Fruit fly (Drosophila melanogaster) whole organism, embryonic: ENCODE measurements around the gene CG32137.
A peak's percentile ranks its signal among the peaks of the same experiment; 100 is the strongest.

ENCODE experiments used
- Aef1 ChIP-seq: fragments of 200-800 bp; sonication (Bioruptor generic); IDR thresholded peaks from 3 replicates; pipeline ENCODE4 v1.3.6; 2022; ENCODE audit warnings: missing biosample characterization, missing genetic modification characterization
- Atf6 ChIP-seq: fragments of 200-800 bp; sonication (Bioruptor generic); IDR thresholded peaks from 2 replicates; pipeline ENCODE4 v1.3.6; 2022; ENCODE audit warnings: missing biosample characterization, missing genetic modification characterization
- Bgb ChIP-seq: fragments of 200-800 bp; sonication (Bioruptor generic); IDR thresholded peaks from 2 replicates; pipeline ENCODE4 v1.3.6; 2022; ENCODE audit warnings: missing biosample characterization, missing genetic modification characterization; ENCODE audit not compliant: partially characterized antibody
- CG10543 ChIP-seq: fragments of 200-800 bp; sonication (Bioruptor generic); optimal IDR thresholded peaks from 3 replicates; lab custom pipeline; 2017; ENCODE audit warnings: missing biosample characterization, mild to moderate bottlenecking, missing genetic modification characterization, moderate library complexity
- CG11085 ChIP-seq: fragments of 200-800 bp; sonication (Bioruptor generic); IDR thresholded peaks from 2 replicates; pipeline ENCODE4 v1.3.6; 2022; ENCODE audit warnings: missing biosample characterization, missing genetic modification characterization
- CG12391 ChIP-seq: fragments of 200-800 bp; sonication (Bioruptor generic); optimal IDR thresholded peaks from 3 replicates; lab custom pipeline; 2018; ENCODE audit warnings: missing biosample characterization, mild to moderate bottlenecking, missing genetic modification characterization, moderate library complexity
- CG14710 ChIP-seq: fragments of 200-800 bp; sonication (Bioruptor generic); optimal IDR thresholded peaks from 3 replicates; lab custom pipeline; 2019; ENCODE audit warnings: missing biosample characterization, mild to moderate bottlenecking, missing genetic modification characterization, moderate library complexity
- CG14860 ChIP-seq: fragments of 200-800 bp; sonication (Bioruptor generic); IDR thresholded peaks from 3 replicates; pipeline ENCODE4 v1.3.6; 2022; ENCODE audit warnings: missing biosample characterization, missing genetic modification characterization; ENCODE audit not compliant: partially characterized antibody
- CG16779 ChIP-seq: fragments of 200-800 bp; sonication (Bioruptor generic); IDR thresholded peaks from 2 replicates; pipeline ENCODE4 v1.3.6; 2022; ENCODE audit warnings: missing biosample characterization, missing genetic modification characterization
- CG17802 ChIP-seq: fragments of 200-800 bp; sonication (Bioruptor generic); optimal IDR thresholded peaks from 2 replicates; lab custom pipeline; 2018; ENCODE audit warnings: missing biosample characterization, mild to moderate bottlenecking, missing genetic modification characterization, moderate library complexity
- CG18262 ChIP-seq: fragments of 200-800 bp; optimal IDR thresholded peaks from 3 replicates; lab custom pipeline; 2019; ENCODE audit warnings: missing biosample characterization, mild to moderate bottlenecking, missing genetic modification characterization, moderate library complexity
- CG30431 ChIP-seq: fragments of 200-800 bp; sonication (Bioruptor generic); optimal IDR thresholded peaks from 2 replicates; lab custom pipeline; 2017; ENCODE audit warnings: missing biosample characterization, missing genetic modification characterization
- CG42726 ChIP-seq: fragments of 200-800 bp; sonication (Bioruptor generic); IDR thresholded peaks from 2 replicates; pipeline ENCODE4 v1.3.6; 2022; ENCODE audit warnings: missing biosample characterization, missing genetic modification characterization; ENCODE audit not compliant: partially characterized antibody
- CG5180 ChIP-seq: fragments of 200-800 bp; sonication (Bioruptor generic); optimal IDR thresholded peaks from 3 replicates; lab custom pipeline; 2017; ENCODE audit warnings: missing biosample characterization, missing genetic modification characterization, mild to moderate bottlenecking, moderate library complexity, missing genetic modification reagents
- CG7372 ChIP-seq: fragments of 200-800 bp; sonication (Bioruptor generic); IDR thresholded peaks from 2 replicates; pipeline ENCODE4 v1.3.6; 2022; ENCODE audit warnings: missing biosample characterization, missing genetic modification characterization
- CG8924 ChIP-seq: fragments of 200-800 bp; optimal IDR thresholded peaks from 3 replicates; lab custom pipeline; 2019; ENCODE audit warnings: missing biosample characterization, mild to moderate bottlenecking, missing genetic modification characterization, moderate library complexity
- CG9727 ChIP-seq: fragments of 200-800 bp; sonication (Bioruptor generic); optimal IDR thresholded peaks from 3 replicates; lab custom pipeline; 2017; ENCODE audit warnings: missing biosample characterization, mild to moderate bottlenecking, missing genetic modification characterization
- CG9932 ChIP-seq: fragments of 200-800 bp; sonication (Bioruptor generic); IDR thresholded peaks from 2 replicates; pipeline ENCODE4 v1.3.6; 2022; ENCODE audit warnings: missing biosample characterization, missing genetic modification characterization
- CHES-1-like ChIP-seq: fragments of 200-800 bp; sonication (Bioruptor generic); optimal IDR thresholded peaks from 2 replicates; lab custom pipeline; 2016; ENCODE audit warnings: missing biosample characterization, missing genetic modification characterization
- CoRest ChIP-seq: fragments of 200-800 bp; sonication (Bioruptor generic); optimal IDR thresholded peaks from 3 replicates; lab custom pipeline; 2018; ENCODE audit warnings: missing biosample characterization, mild to moderate bottlenecking, missing genetic modification characterization, moderate library complexity
- D ChIP-seq, 2 experiments: fragments of 200-800 bp in 1 of 2; fragments of >200 bp in 1 of 2; sonication (Bioruptor generic) in 1 of 2; optimal IDR thresholded peaks; 2 replicates in 1 of 2; 3 replicates in 1 of 2; lab custom pipeline; 2017; ENCODE audit warnings: mild to moderate bottlenecking in 1 of 2, missing biosample characterization in 1 of 2, missing genetic modification characterization in 1 of 2, missing genetic modification reagents in 1 of 2
- Deaf1 ChIP-seq: fragments of 200-800 bp; optimal IDR thresholded peaks from 3 replicates; lab custom pipeline; 2019; ENCODE audit warnings: missing biosample characterization, mild to moderate bottlenecking, missing genetic modification characterization, moderate library complexity
- E2f2 ChIP-seq: fragments of 200-800 bp; sonication (Bioruptor generic); IDR thresholded peaks from 2 replicates; pipeline ENCODE4 v1.3.6; 2022; ENCODE audit warnings: missing biosample characterization, missing genetic modification characterization
- Eip74EF ChIP-seq, 2 experiments: fragments of 200-800 bp in 1 of 2; fragments of >200 bp in 1 of 2; sonication (Bioruptor generic) in 1 of 2; optimal IDR thresholded peaks; 2 replicates each; lab custom pipeline; 2017 to 2019; ENCODE audit warnings: missing biosample characterization in 2 of 2, missing genetic modification characterization in 2 of 2, mild to moderate bottlenecking in 1 of 2, moderate library complexity in 1 of 2
- Fer2 ChIP-seq: fragments of 200-800 bp; sonication (Bioruptor generic); optimal IDR thresholded peaks from 2 replicates; lab custom pipeline; 2018; ENCODE audit warnings: missing biosample characterization, mild to moderate bottlenecking, missing genetic modification characterization, moderate library complexity
- HHEX ChIP-seq: fragments of 200-800 bp; sonication (Bioruptor generic); optimal IDR thresholded peaks from 3 replicates; lab custom pipeline; 2017; ENCODE audit warnings: missing biosample characterization, mild to moderate bottlenecking, missing genetic modification characterization, missing genetic modification reagents
- HLHmδ ChIP-seq: fragments of 200-800 bp; sonication (Bioruptor generic); optimal IDR thresholded peaks from 2 replicates; lab custom pipeline; 2018; ENCODE audit warnings: missing biosample characterization, mild to moderate bottlenecking, missing genetic modification characterization, moderate library complexity
- Lhr ChIP-seq: fragments of 200-800 bp; sonication (Bioruptor generic); optimal IDR thresholded peaks from 3 replicates; lab custom pipeline; 2017; ENCODE audit warnings: mild to moderate bottlenecking, missing biosample characterization, missing genetic modification reagents, missing genetic modification characterization
- Max ChIP-seq: fragments of 200-800 bp; sonication (Bioruptor generic); optimal IDR thresholded peaks from 2 replicates; lab custom pipeline; 2016; ENCODE audit warnings: missing biosample characterization, mild to moderate bottlenecking, missing genetic modification characterization
- Med ChIP-seq: fragments of 200-800 bp; sonication (Bioruptor generic); peaks from one replicate; lab custom pipeline; 2016; ENCODE audit warnings: missing biosample characterization, missing genetic modification characterization, mild to moderate bottlenecking, inconsistent platforms, moderate library complexity
- Ptx1 ChIP-seq: fragments of 200-800 bp; sonication (Bioruptor generic); IDR thresholded peaks from 2 replicates; pipeline ENCODE4 v1.3.6; 2022; ENCODE audit warnings: missing biosample characterization, missing genetic modification characterization
- Sry-δ ChIP-seq: fragments of 200-800 bp; sonication (Bioruptor generic); optimal IDR thresholded peaks from 2 replicates; lab custom pipeline; 2016; ENCODE audit warnings: missing biosample characterization, missing genetic modification characterization
- cad ChIP-seq: fragments of >200 bp; optimal IDR thresholded peaks from 2 replicates; lab custom pipeline; 2017; ENCODE audit warnings: missing biosample characterization, missing genetic modification characterization
- chinmo ChIP-seq: fragments of 200-800 bp; sonication (Bioruptor generic); IDR thresholded peaks from 4 replicates; pipeline ENCODE4 v1.3.6; 2022; ENCODE audit warnings: missing biosample characterization, missing genetic modification characterization; ENCODE audit not compliant: partially characterized antibody
- crp ChIP-seq, 2 experiments: fragments of 200-800 bp; sonication (Bioruptor generic); optimal IDR thresholded peaks; 2 replicates in 1 of 2; 3 replicates in 1 of 2; lab custom pipeline; 2017; ENCODE audit warnings: missing biosample characterization in 2 of 2, missing genetic modification characterization in 2 of 2, mild to moderate bottlenecking in 1 of 2, moderate library complexity in 1 of 2
- dpn ChIP-seq, 2 experiments: fragments of 200-800 bp; sonication (Bioruptor generic); optimal IDR thresholded peaks; 3 replicates each; lab custom pipeline; 2016; ENCODE audit warnings: missing biosample characterization in 2 of 2, missing genetic modification characterization in 2 of 2
- esg ChIP-seq: fragments of 200-800 bp; sonication (Bioruptor generic); conservative IDR thresholded peaks from 2 replicates; pipeline ENCODE4 v1.3.6; 2022; ENCODE audit warnings: missing biosample characterization, missing genetic modification characterization
- fd3F ChIP-seq: fragments of 200-800 bp; sonication (Bioruptor generic); optimal IDR thresholded peaks from 2 replicates; lab custom pipeline; 2018; ENCODE audit warnings: missing biosample characterization, mild to moderate bottlenecking, missing genetic modification characterization, moderate library complexity
- fd96Cb ChIP-seq: fragments of 200-800 bp; sonication (Bioruptor generic); optimal IDR thresholded peaks from 2 replicates; lab custom pipeline; 2018; ENCODE audit warnings: missing biosample characterization, mild to moderate bottlenecking, missing genetic modification characterization, moderate library complexity
- hth ChIP-seq: fragments of >200 bp; optimal IDR thresholded peaks from 2 replicates; lab custom pipeline; 2017; ENCODE audit warnings: inconsistent platforms
- klu ChIP-seq: fragments of 200-800 bp; sonication (Bioruptor generic); IDR thresholded peaks from 2 replicates; pipeline ENCODE4 v1.3.6; 2022; ENCODE audit warnings: missing biosample characterization, missing genetic modification characterization
- lab ChIP-seq: fragments of 200-800 bp; sonication (Bioruptor generic); optimal IDR thresholded peaks from 3 replicates; lab custom pipeline; 2017; ENCODE audit warnings: missing biosample characterization, missing genetic modification characterization, mild to moderate bottlenecking, moderate library complexity, missing genetic modification reagents
- maf-S ChIP-seq: fragments of 200-800 bp; sonication (Bioruptor generic); optimal IDR thresholded peaks from 2 replicates; lab custom pipeline; 2016; ENCODE audit warnings: missing biosample characterization, missing genetic modification characterization
- otp ChIP-seq: fragments of 200-800 bp; sonication (Bioruptor generic); IDR thresholded peaks from 3 replicates; pipeline ENCODE4, ENCODE4 v1.3.6; 2022; ENCODE audit warnings: missing biosample characterization, missing genetic modification characterization
- sob ChIP-seq: fragments of 200-800 bp; sonication (Bioruptor generic); IDR thresholded peaks from 2 replicates; pipeline ENCODE4 v1.3.6; 2022; ENCODE audit warnings: missing biosample characterization, missing genetic modification characterization
- tna ChIP-seq: fragments of 200-800 bp; sonication (Bioruptor generic); IDR thresholded peaks from 2 replicates; pipeline ENCODE4 v1.3.6; 2022; ENCODE audit warnings: missing biosample characterization, missing genetic modification characterization; ENCODE audit not compliant: partially characterized antibody
- vvl ChIP-seq: fragments of 200-800 bp; sonication (Bioruptor generic); IDR thresholded peaks from 2 replicates; pipeline ENCODE4 v1.3.6; 2022; ENCODE audit warnings: missing biosample characterization, missing genetic modification characterization

Gene CG32137

DNA sequence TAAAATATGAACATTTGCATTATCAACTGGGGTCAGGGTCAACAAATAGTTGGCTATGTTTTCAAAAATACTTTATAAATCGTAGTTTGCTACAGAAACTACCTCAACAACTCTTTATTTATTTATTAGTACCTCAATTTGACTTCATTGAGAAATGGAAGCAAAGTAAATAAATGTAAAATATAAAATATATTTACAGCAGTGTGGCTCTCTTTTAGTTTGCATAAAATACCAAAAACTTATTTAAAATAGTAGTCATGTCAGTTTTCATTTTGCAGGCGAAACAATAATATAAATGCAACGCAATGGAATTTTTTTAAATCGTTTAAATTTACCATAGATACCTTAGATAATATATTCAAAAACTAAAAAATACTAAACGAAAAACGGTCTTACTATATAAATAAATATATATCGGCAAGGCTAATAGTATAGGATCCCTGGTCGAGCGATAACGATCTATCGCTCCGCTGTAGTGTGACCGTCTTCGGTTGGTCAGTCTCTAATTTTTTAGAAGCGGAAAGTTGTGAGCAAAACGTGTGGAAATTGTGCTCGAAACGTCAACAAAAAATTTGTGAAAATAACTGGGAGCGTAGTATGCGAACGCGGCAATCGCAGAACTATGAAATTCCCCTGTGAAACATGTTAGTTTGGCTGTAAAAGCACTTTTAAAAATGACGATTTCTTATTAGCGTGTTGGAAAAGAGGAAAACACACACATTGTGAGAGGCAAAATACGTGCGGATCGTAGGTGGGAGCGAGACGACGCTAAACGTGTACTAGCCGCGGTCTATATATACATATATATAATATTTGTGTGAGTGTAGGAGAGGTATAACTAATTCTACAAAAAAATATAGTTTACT, 62.8 kb downstream of the CG32137 start, which contains the start of the genes Nprl3 and upSET (continued):
- TF ChIP-seq Deaf1 (tag; lab: Kevin White, UChicago) (no peak), CG11085 (no peak), CG17802 (tag; lab: Kevin White, UChicago) (no peak), dpn (GFP tag; optimal IDR thresholded peaks at IDR 0.05; lab: Kevin White, UChicago) (no peak), vvl (GFP tag; lab: Robert Waterston, UW) (0 out of 2 replicates have a peak, but pooled peaks have one; percentile 2), CG7372 (GFP tag; lab: Robert Waterston, UW) (no peak), crp (GFP tag; optimal IDR thresholded peaks at IDR 0.05; lab: Kevin White, UChicago) (peak in 1 of 2 experiments; percentile 26), klu (no peak), sob (GFP tag; lab: Robert Waterston, UW) (no peak), hth (no peak), CG9932 (GFP tag; lab: Robert Waterston, UW) (peak; percentile 17; the same call in 1 of the 2 replicates), otp (GFP tag; lab: Robert Waterston, UW) (no peak), Lhr (GFP tag; lab: Kevin White, UChicago) (peak; percentile 33), CG14710 (tag; lab: Kevin White, UChicago) (peak; percentile 73), Aef1 (GFP tag; lab: Robert Waterston, UW) (no peak), Max (GFP tag; lab: Kevin White, UChicago) (peak; percentile 24), CHES-1-like (GFP tag; lab: Kevin White, UChicago) (peak; percentile 46), E2f2 (GFP tag; lab: Robert Waterston, UW) (0 out of 2 replicates have a peak, but pooled peaks have one; percentile 22), CG16779 (GFP tag; lab: Robert Waterston, UW) (no peak), esg (GFP tag; lab: Robert Waterston, UW) (no peak), fd96Cb (no peak), HLHmδ (GFP tag; lab: Kevin White, UChicago) (no peak), CG18262 (tag; lab: Kevin White, UChicago) (peak; percentile 4), CG8924 (tag; lab: Kevin White, UChicago) (no peak), CoRest (tag; lab: Kevin White, UChicago) (peak; percentile 52), Eip74EF (GFP tag; optimal IDR thresholded peaks at IDR 0.05; lab: Kevin White, UChicago) (no peak), D (optimal IDR thresholded peaks at IDR 0.05; lab: Kevin White, UChicago) (no peak), D (GFP tag; optimal IDR thresholded peaks at IDR 0.05; lab: Kevin White, UChicago) (no peak), lab (GFP tag; lab: Kevin White, UChicago) (peak; percentile 45), Sry-δ (GFP tag; lab: Kevin White, UChicago) (peak; percentile 80), cad (GFP tag; lab: Kevin White, UChicago) (no peak), Bgb (peak; percentile 91), CG10543 (GFP tag; lab: Kevin White, UChicago) (no peak), CG42726 (GFP tag; lab: Robert Waterston, UW) (peak; percentile 89), CG12391 (tag; lab: Kevin White, UChicago) (peak; percentile 27), CG30431 (no peak), Atf6 (GFP tag; lab: Robert Waterston, UW) (no peak), chinmo (peak; percentile 71; the same call in 1 of the 4 replicates), Ptx1 (GFP tag; lab: Robert Waterston, UW) (no peak), CG14860 (GFP tag; lab: Robert Waterston, UW) (peak; percentile 79), fd3F (no peak), CG9727 (peak; percentile 7), CG5180 (GFP tag; lab: Kevin White, UChicago) (no peak), HHEX (GFP tag; lab: Kevin White, UChicago) (no peak), Med (GFP tag; lab: Kevin White, UChicago) (peak; percentile 81), maf-S (GFP tag; lab: Kevin White, UChicago) (no peak), tna (GFP tag; lab: Robert Waterston, UW) (peak; percentile 83), Fer2 (tag; lab: Kevin White, UChicago) (no peak)
